Fruit fly (Drosophila melanogaster) whole organism, adult: ENCODE measurements around the gene Cox17.

ENCODE experiments used
- CG14711 ChIP-seq: fragments of 200-800 bp; sonication (Bioruptor generic); optimal IDR thresholded peaks from 2 replicates; lab custom pipeline; 2018; ENCODE audit warnings: missing biosample characterization, mild to moderate bottlenecking, missing genetic modification characterization, moderate library complexity
- CG33017 ChIP-seq: fragments of 200-800 bp; sonication (Bioruptor generic); optimal IDR thresholded peaks from 2 replicates; lab custom pipeline; 2018; ENCODE audit warnings: missing biosample characterization, mild to moderate bottlenecking, missing genetic modification characterization, moderate library complexity
- CG5204 ChIP-seq: fragments of 200-800 bp; sonication (Bioruptor generic); optimal IDR thresholded peaks from 2 replicates; lab custom pipeline; 2016; ENCODE audit warnings: missing biosample characterization, missing genetic modification characterization
- CG7101 ChIP-seq: fragments of 200-800 bp; sonication (Bioruptor generic); optimal IDR thresholded peaks from 2 replicates; lab custom pipeline; 2018; ENCODE audit warnings: missing biosample characterization, mild to moderate bottlenecking, missing genetic modification characterization, moderate library complexity
- Clk ChIP-seq: fragments of 200-800 bp; sonication (Bioruptor generic); optimal IDR thresholded peaks from 2 replicates; lab custom pipeline; 2017; ENCODE audit warnings: missing biosample characterization, missing genetic modification characterization
- bab1 ChIP-seq: fragments of 200-800 bp; sonication (Bioruptor generic); optimal IDR thresholded peaks from 3 replicates; lab custom pipeline; 2019; ENCODE audit warnings: missing biosample characterization, mild to moderate bottlenecking, missing genetic modification characterization, moderate library complexity
- cic ChIP-seq: fragments of 200-800 bp; sonication (Bioruptor generic); optimal IDR thresholded peaks from 2 replicates; lab custom pipeline; 2017; ENCODE audit warnings: missing biosample characterization, mild to moderate bottlenecking, missing genetic modification characterization, moderate library complexity
- cnc ChIP-seq, 2 experiments: fragments of >200 bp; optimal IDR thresholded peaks; 2 replicates each; lab custom pipeline; 2017
- ovo ChIP-seq: fragments of 200-800 bp; sonication (Bioruptor generic); optimal IDR thresholded peaks from 2 replicates; lab custom pipeline; 2016; ENCODE audit warnings: missing biosample characterization, missing genetic modification characterization

dm6 chrX:15123418-15123994, 39.0 kb upstream of the Cox17 start:
- no peak for TF ChIP-seq cnc (optimal IDR thresholded peaks at IDR 0.05; lab: Kevin White, UChicago)
- TF ChIP-seq CG14711 (tag; lab: Kevin White, UChicago): no peak
- no peak for TF ChIP-seq bab1
- TF ChIP-seq cic (GFP tag; lab: Kevin White, UChicago): no peak
- TF ChIP-seq CG5204: no peak
- TF ChIP-seq Clk (GFP tag; lab: Kevin White, UChicago): no peak
- TF ChIP-seq CG7101 (tag; lab: Kevin White, UChicago): no peak
- no peak for TF ChIP-seq ovo (GFP tag; lab: Kevin White, UChicago)
- no peak for TF ChIP-seq CG33017 (tag; lab: Kevin White, UChicago)
